Worm (Caenorhabditis elegans): ENCODE results near the gene W07G1.1.

W07G1.1 gene

ce11 chrII:13919100-13919499, 20.3 kb downstream of the W07G1.1 start:
- 0 out of 2 replicates have a peak, but pooled peaks have one; percentile 6 for TF ChIP-seq ztf-23 (GFP tag; IDR thresholded peaks at IDR 0.05)
- TF ChIP-seq flt-1 (GFP tag; IDR thresholded peaks at IDR 0.05): no peak

ce11 chrII:13916040-13916439, 23.4 kb downstream of the W07G1.1 start, which contains the start of gene mltn-3:
mltn-3 (plus strand) TSS chrII:13916340.
- no peak for TF ChIP-seq flt-1 (GFP tag; IDR thresholded peaks at IDR 0.05)
- no peak for TF ChIP-seq cog-1 (tag; optimal IDR thresholded peaks at IDR 0.05)
- TF ChIP-seq ztf-23 (GFP tag; IDR thresholded peaks at IDR 0.05): no peak
- no peak for TF ChIP-seq ztf-29 (GFP tag; IDR thresholded peaks at IDR 0.05)
- no peak for TF ChIP-seq klf-2 (GFP tag; conservative IDR thresholded peaks at IDR 0.05)
- TF ChIP-seq tab-1 (GFP tag; IDR thresholded peaks at IDR 0.05): no peak
- TF ChIP-seq med-1 (GFP tag; optimal IDR thresholded peaks at IDR 0.05; ENCODE audit: insufficient read depth): no peak
- no peak for TF ChIP-seq ref-1 (GFP tag; conservative IDR thresholded peaks at IDR 0.05)
- no peak for TF ChIP-seq T22C8.4 (GFP tag; IDR thresholded peaks at IDR 0.05)

DNA sequence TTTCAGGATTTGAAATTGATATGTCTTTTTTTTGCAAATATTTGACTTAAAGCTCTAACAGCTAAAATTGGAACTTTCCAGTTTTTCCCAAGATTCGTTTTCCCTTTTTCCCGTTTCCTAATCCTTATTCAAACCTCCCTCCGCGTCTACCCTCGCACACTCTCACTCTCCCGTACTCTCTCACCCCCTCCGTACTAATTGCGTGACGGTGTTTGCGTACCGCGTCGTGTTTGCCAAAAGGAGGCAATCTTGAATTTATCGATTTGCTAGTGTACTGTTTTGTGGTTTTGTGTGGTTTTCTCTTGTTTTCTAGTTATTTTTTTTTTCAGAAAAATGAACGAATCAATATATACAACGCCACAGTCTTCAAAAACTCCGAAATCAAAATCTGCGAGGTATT, 30.8 kb downstream of the W07G1.1 start, which contains the start of gene citk-1:
Gene citk-1 (plus strand): TSS at position 323 of the 400 bp plus-strand sequence.
- TF ChIP-seq cog-1 (tag; optimal IDR thresholded peaks at IDR 0.05): peak; percentile 37
- no peak for TF ChIP-seq med-1 (GFP tag; optimal IDR thresholded peaks at IDR 0.05; ENCODE audit: insufficient read depth)
- no peak for TF ChIP-seq ztf-29 (GFP tag; IDR thresholded peaks at IDR 0.05)
- 0 out of 2 replicates have a peak, but pooled peaks have one; percentile 27 for TF ChIP-seq flt-1 (GFP tag; IDR thresholded peaks at IDR 0.05)
- TF ChIP-seq tab-1 (GFP tag; IDR thresholded peaks at IDR 0.05): no peak
- TF ChIP-seq klf-2 (GFP tag; conservative IDR thresholded peaks at IDR 0.05): no peak
- no peak for TF ChIP-seq ztf-23 (GFP tag; IDR thresholded peaks at IDR 0.05)
- TF ChIP-seq T22C8.4 (GFP tag; IDR thresholded peaks at IDR 0.05): peak; percentile 80
- TF ChIP-seq ref-1 (GFP tag; conservative IDR thresholded peaks at IDR 0.05): no peak

- TF ChIP-seq tab-1 (GFP tag; IDR thresholded peaks at IDR 0.05) (no peak), klf-2 (GFP tag; conservative IDR thresholded peaks at IDR 0.05) (no peak), med-1 (GFP tag; optimal IDR thresholded peaks at IDR 0.05; ENCODE audit: insufficient read depth) (no peak), flt-1 (GFP tag; IDR thresholded peaks at IDR 0.05) (no peak), cog-1 (tag; optimal IDR thresholded peaks at IDR 0.05) (no peak), ztf-23 (GFP tag; IDR thresholded peaks at IDR 0.05) (no peak), ref-1 (GFP tag; conservative IDR thresholded peaks at IDR 0.05) (no peak), T22C8.4 (GFP tag; IDR thresholded peaks at IDR 0.05) (no peak), ztf-29 (GFP tag; IDR thresholded peaks at IDR 0.05) (no peak)
Measured at ce11 chrII:13907615-13908014, 31.8 kb downstream of the W07G1.1 start.

DNA sequence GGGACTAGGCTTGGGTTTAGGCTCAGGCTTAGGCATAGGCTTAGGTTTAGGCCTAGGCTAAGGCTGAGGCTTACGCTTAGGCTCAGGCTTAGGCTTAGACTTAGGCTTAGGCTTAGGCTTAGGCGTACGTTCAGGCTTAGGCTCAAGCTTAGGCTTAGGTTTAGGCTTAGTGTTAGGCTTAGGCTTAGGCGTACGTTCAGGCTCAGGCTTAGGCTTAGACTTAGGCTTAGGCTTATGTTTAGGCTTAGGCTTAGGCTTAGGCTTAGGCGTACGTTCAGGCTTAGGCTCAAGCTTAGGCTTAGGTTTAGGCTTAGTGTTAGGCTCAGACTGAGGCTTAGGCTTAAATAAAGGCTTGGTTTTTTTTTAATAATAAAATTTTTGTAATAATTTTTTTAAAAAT, 33.9 kb downstream of the W07G1.1 start:
- TF ChIP-seq tab-1 (GFP tag; IDR thresholded peaks at IDR 0.05): peak; percentile 61; the same call in 1 of the 2 replicates

- TF ChIP-seq flt-1 (GFP tag; IDR thresholded peaks at IDR 0.05): no peak
- no peak for TF ChIP-seq T22C8.4 (GFP tag; IDR thresholded peaks at IDR 0.05)
- no peak for TF ChIP-seq ztf-23 (GFP tag; IDR thresholded peaks at IDR 0.05)
- TF ChIP-seq klf-2 (GFP tag; conservative IDR thresholded peaks at IDR 0.05): no peak
- TF ChIP-seq tab-1 (GFP tag; IDR thresholded peaks at IDR 0.05): no peak
- TF ChIP-seq ref-1 (GFP tag; conservative IDR thresholded peaks at IDR 0.05): no peak
- TF ChIP-seq cog-1 (tag; optimal IDR thresholded peaks at IDR 0.05): no peak
- no peak for TF ChIP-seq ztf-29 (GFP tag; IDR thresholded peaks at IDR 0.05)
- TF ChIP-seq med-1 (GFP tag; optimal IDR thresholded peaks at IDR 0.05; ENCODE audit: insufficient read depth): no peak
Measured at ce11 chrII:13903482-13903881, 35.9 kb downstream of the W07G1.1 start.

ce11 chrII:13902014-13902413, 37.4 kb downstream of the W07G1.1 start, which contains the start of gene W02B8.1:
W02B8.1 (minus strand) TSS chrII:13902114.
- no peak for TF ChIP-seq ztf-29 (GFP tag; IDR thresholded peaks at IDR 0.05)
- no peak for TF ChIP-seq med-1 (GFP tag; optimal IDR thresholded peaks at IDR 0.05; ENCODE audit: insufficient read depth)
- no peak for TF ChIP-seq T22C8.4 (GFP tag; IDR thresholded peaks at IDR 0.05)
- TF ChIP-seq flt-1 (GFP tag; IDR thresholded peaks at IDR 0.05): no peak
- TF ChIP-seq ztf-23 (GFP tag; IDR thresholded peaks at IDR 0.05): no peak
- no peak for TF ChIP-seq cog-1 (tag; optimal IDR thresholded peaks at IDR 0.05)
- no peak for TF ChIP-seq tab-1 (GFP tag; IDR thresholded peaks at IDR 0.05)

ce11 chrII:13899777-13900176, 39.7 kb downstream of the W07G1.1 start:
- TF ChIP-seq flt-1 (GFP tag; IDR thresholded peaks at IDR 0.05) (no peak), T22C8.4 (GFP tag; IDR thresholded peaks at IDR 0.05) (peak; percentile 50; the same call in 1 of the 2 replicates)

- TF ChIP-seq ztf-23 (GFP tag; IDR thresholded peaks at IDR 0.05) (no peak), T22C8.4 (GFP tag; IDR thresholded peaks at IDR 0.05) (no peak), ref-1 (GFP tag; conservative IDR thresholded peaks at IDR 0.05) (no peak), klf-2 (GFP tag; conservative IDR thresholded peaks at IDR 0.05) (no peak), cog-1 (tag; optimal IDR thresholded peaks at IDR 0.05) (no peak), ztf-29 (GFP tag; IDR thresholded peaks at IDR 0.05) (no peak), med-1 (GFP tag; optimal IDR thresholded peaks at IDR 0.05; ENCODE audit: insufficient read depth) (no peak), flt-1 (GFP tag; IDR thresholded peaks at IDR 0.05) (no peak), tab-1 (GFP tag; IDR thresholded peaks at IDR 0.05) (no peak)
Measured at ce11 chrII:13896279-13896774, 43.1 kb downstream of the W07G1.1 start.

DNA sequence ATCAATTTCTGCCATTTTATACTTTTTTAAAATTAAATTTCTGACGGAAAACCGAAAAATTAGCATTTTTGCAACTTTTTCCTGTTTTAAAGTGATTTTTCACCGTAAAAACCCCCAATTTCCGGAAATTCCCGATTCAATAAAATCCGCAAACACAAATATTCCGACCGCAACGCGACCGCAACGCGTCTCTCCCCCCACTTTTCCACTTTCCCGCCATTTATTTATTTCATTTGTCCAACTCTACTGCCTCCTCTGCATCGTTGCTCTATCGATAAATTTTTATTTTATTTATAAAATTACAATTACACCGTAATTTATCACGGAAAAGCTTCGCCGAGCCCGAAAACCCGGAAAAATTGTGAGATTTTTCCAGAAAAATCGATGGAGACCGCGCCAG, 51.2 kb downstream of the W07G1.1 start, which contains the start of gene mcd-1:
Gene mcd-1 (plus strand): TSS at position 267 of the 400 bp plus-strand sequence.
- TF ChIP-seq ztf-23 (GFP tag; IDR thresholded peaks at IDR 0.05) (no peak), cog-1 (tag; optimal IDR thresholded peaks at IDR 0.05) (peak; percentile 28)

Measured in whole organism, midembryonic.